Fruit fly (Drosophila melanogaster) S2 (cell line): ENCODE measurements around the gene hd.

Experiments
- CG8478 ChIP-seq: fragments of >200 bp; optimal IDR thresholded peaks from 2 replicates; lab custom pipeline; 2018
- CTCF ChIP-seq, 2 experiments: fragments of >200 bp; optimal IDR thresholded peaks; 2 replicates each; lab custom pipeline; 2018

- TF ChIP-seq CG8478 (lab: Kevin White, UChicago) (no peak), CTCF (optimal IDR thresholded peaks at IDR 0.05; lab: Kevin White, UChicago) (no peak)
Measured at dm6 chr3R:5389435-5389834, 14.7 kb upstream of the hd start.
